Fruit fly (Drosophila melanogaster): ENCODE measurements around the gene CG15269.

CG15269 gene

dm6 chr2L:15060580-15061005, 48.6 kb upstream of the CG15269 start, which contains the start of gene TfIIS (continued):
- TF ChIP-seq BtbVII (GFP tag; optimal IDR thresholded peaks at IDR 0.05): no peak
- TF ChIP-seq onecut (GFP tag; IDR thresholded peaks at IDR 0.05): no peak
- peak; percentile 76 for TF ChIP-seq CG15601 (tag; optimal IDR thresholded peaks at IDR 0.05)
- no peak for TF ChIP-seq CG13424 (tag; optimal IDR thresholded peaks at IDR 0.05)
- no peak for TF ChIP-seq CG4328 (GFP tag; optimal IDR thresholded peaks at IDR 0.05)
- peak; percentile 55; the same call in 1 of the 3 replicates for TF ChIP-seq CG2199 (GFP tag; IDR thresholded peaks at IDR 0.05)
- no peak for TF ChIP-seq Fer3 (tag; optimal IDR thresholded peaks at IDR 0.05)
- TF ChIP-seq Awh (GFP tag; IDR thresholded peaks at IDR 0.05): no peak
- TF ChIP-seq CG31388 (GFP tag; optimal IDR thresholded peaks at IDR 0.05): no peak
- no peak for TF ChIP-seq tin (GFP tag; optimal IDR thresholded peaks at IDR 0.05)
- TF ChIP-seq Bdp1 (GFP tag; optimal IDR thresholded peaks at IDR 0.05): no peak
- no peak for TF ChIP-seq tup (GFP tag; optimal IDR thresholded peaks at IDR 0.05)
- TF ChIP-seq Sox102F (GFP tag; optimal IDR thresholded peaks at IDR 0.05): no peak
- no peak for TF ChIP-seq CG7357 (GFP tag; IDR thresholded peaks at IDR 0.05)
- TF ChIP-seq E2f2 (GFP tag; IDR thresholded peaks at IDR 0.05): peak; percentile 83
- peak; percentile 72 for TF ChIP-seq CG3847 (GFP tag; IDR thresholded peaks at IDR 0.05)
- no peak; the same call in 1 of the 2 replicates for TF ChIP-seq stc (GFP tag; IDR thresholded peaks at IDR 0.05)
- TF ChIP-seq wdn (GFP tag; IDR thresholded peaks at IDR 0.05): no peak
- no peak for TF ChIP-seq CG14014 (GFP tag; IDR thresholded peaks at IDR 0.05)
- no peak for TF ChIP-seq CG16863 (GFP tag; optimal IDR thresholded peaks at IDR 0.05)
- TF ChIP-seq pnt (GFP tag; optimal IDR thresholded peaks at IDR 0.05): no peak
- no peak for TF ChIP-seq CG5180 (GFP tag; optimal IDR thresholded peaks at IDR 0.05)
- TF ChIP-seq salm (tag; optimal IDR thresholded peaks at IDR 0.05): no peak
- TF ChIP-seq Scr (GFP tag; IDR thresholded peaks at IDR 0.05; ENCODE audit: partially characterized antibody): peak; percentile 46; the same call in 1 of the 2 replicates
- no peak for TF ChIP-seq tgo (GFP tag; IDR thresholded peaks at IDR 0.05)
- no peak for TF ChIP-seq Ravus (GFP tag; IDR thresholded peaks at IDR 0.05)
- no peak for TF ChIP-seq bowl (GFP tag; IDR thresholded peaks at IDR 0.05)
- no peak; the same call in 1 of the 2 replicates for TF ChIP-seq sisA (GFP tag; IDR thresholded peaks at IDR 0.05)
- TF ChIP-seq Mes4 (GFP tag; optimal IDR thresholded peaks at IDR 0.05): no peak
- TF ChIP-seq B-H1 (GFP tag; IDR thresholded peaks at IDR 0.05): no peak
- no peak for TF ChIP-seq Hmx (GFP tag; optimal IDR thresholded peaks at IDR 0.05)
- no peak for TF ChIP-seq CG12236 (GFP tag; optimal IDR thresholded peaks at IDR 0.05)
- no peak for TF ChIP-seq CG11093 (GFP tag; IDR thresholded peaks at IDR 0.05)
- no peak for TF ChIP-seq Aef1 (GFP tag; IDR thresholded peaks at IDR 0.05)
- TF ChIP-seq croc (GFP tag; conservative IDR thresholded peaks at IDR 0.05): no peak
- peak; percentile 51 for TF ChIP-seq row (GFP tag; IDR thresholded peaks at IDR 0.05)
- no peak for TF ChIP-seq Dip2 (GFP tag; IDR thresholded peaks at IDR 0.05)
- no peak for TF ChIP-seq caup (GFP tag; optimal IDR thresholded peaks at IDR 0.05; ENCODE audit: severe bottlenecking)
- no peak for TF ChIP-seq lilli (GFP tag; optimal IDR thresholded peaks at IDR 0.05)
- TF ChIP-seq eve (GFP tag; optimal IDR thresholded peaks at IDR 0.05): no peak
- no peak for TF ChIP-seq Usf (GFP tag; optimal IDR thresholded peaks at IDR 0.05)
- TF ChIP-seq CG1529 (GFP tag; optimal IDR thresholded peaks at IDR 0.05): no peak
- TF ChIP-seq CG17612 (GFP tag; IDR thresholded peaks at IDR 0.05): no peak
- TF ChIP-seq CG6254 (GFP tag; optimal IDR thresholded peaks at IDR 0.05): no peak
- TF ChIP-seq CG7987 (GFP tag; optimal IDR thresholded peaks at IDR 0.05): no peak
- TF ChIP-seq CG10543 (GFP tag; optimal IDR thresholded peaks at IDR 0.05): no peak
- no peak for TF ChIP-seq CG34224 (GFP tag; IDR thresholded peaks at IDR 0.05; ENCODE audit: partially characterized antibody)
- no peak for TF ChIP-seq Sox100B (GFP tag; optimal IDR thresholded peaks at IDR 0.05)
- no peak for TF ChIP-seq lab (GFP tag; optimal IDR thresholded peaks at IDR 0.05)
- TF ChIP-seq CG8765 (GFP tag; IDR thresholded peaks at IDR 0.05): no peak
- TF ChIP-seq sc (optimal IDR thresholded peaks at IDR 0.05): no peak
- TF ChIP-seq sc (GFP tag; optimal IDR thresholded peaks at IDR 0.05): no peak
- no peak for TF ChIP-seq CG30431 (GFP tag; optimal IDR thresholded peaks at IDR 0.05)
